Worm (Caenorhabditis elegans) whole organism, L4 larva: ENCODE data around the gene K11H3.2.

Source experiments
- F26F4.8 ChIP-seq: fragments of 200-800 bp; sonication (Bioruptor generic); conservative IDR thresholded peaks from 2 replicates; pipeline ENCODE4 v1.3.6; 2022; ENCODE audit warnings: missing genetic modification characterization, missing compliant biosample characterization
- F49E8.2 ChIP-seq: sonication (generic microtip); optimal IDR thresholded peaks from 2 replicates; lab custom pipeline; 2016; ENCODE audit warnings: missing compliant biosample characterization, mild to moderate bottlenecking, missing genetic modification characterization, borderline replicate concordance
- R02D3.7 ChIP-seq: fragments of 150-350 bp; sonication (generic microtip); optimal IDR thresholded peaks from 3 replicates; lab custom pipeline; 2014; ENCODE audit warnings: missing biosample characterization, missing genetic modification characterization
- T26A8.4 ChIP-seq: fragments of 200-800 bp; sonication (Bioruptor generic); IDR thresholded peaks from 2 replicates; pipeline ENCODE4 v1.3.6; 2022; ENCODE audit warnings: missing genetic modification characterization, missing compliant biosample characterization
- ZK546.5 ChIP-seq, 2 experiments: sonication (generic microtip); optimal IDR thresholded peaks; 2 replicates each; lab custom pipeline; 2017; ENCODE audit warnings: missing biosample characterization in 2 of 2, missing genetic modification characterization in 2 of 2
- aha-1 ChIP-seq: fragments of 150-350 bp; peaks from one replicate; lab custom pipeline; 2014; ENCODE audit warnings: missing biosample characterization, missing genetic modification characterization
- aly-2 ChIP-seq: sonication (generic microtip); optimal IDR thresholded peaks from 2 replicates; lab custom pipeline; 2018; ENCODE audit warnings: missing biosample characterization, missing genetic modification characterization
- ama-1 ChIP-seq: fragments of 150-350 bp; optimal IDR thresholded peaks from 2 replicates; lab custom pipeline; 2014; ENCODE audit warnings: inconsistent platforms, mixed read lengths
- ceh-44 ChIP-seq: fragments of 200-800 bp; sonication (Bioruptor generic); IDR thresholded peaks from 2 replicates; pipeline ENCODE4 v1.3.6; 2022; ENCODE audit warnings: missing genetic modification reagents, missing genetic modification characterization, missing compliant biosample characterization
- ceh-82 ChIP-seq: sonication (generic microtip); optimal IDR thresholded peaks from 2 replicates; lab custom pipeline; 2017; ENCODE audit warnings: missing biosample characterization, missing genetic modification characterization
- cey-2 ChIP-seq: sonication (generic microtip); optimal IDR thresholded peaks from 3 replicates; lab custom pipeline; 2017; ENCODE audit warnings: missing genetic modification characterization, mild to moderate bottlenecking, missing compliant biosample characterization, antibody characterized with exemption, borderline replicate concordance; ENCODE audit not compliant: insufficient read depth
- daf-12 ChIP-seq: fragments of 150-350 bp; optimal IDR thresholded peaks from 2 replicates; lab custom pipeline; 2014; ENCODE audit warnings: missing biosample characterization, missing genetic modification reagents, missing genetic modification characterization
- daf-19 ChIP-seq: fragments of 200-800 bp; sonication (Bioruptor generic); conservative IDR thresholded peaks from 2 replicates; pipeline ENCODE4 v1.3.6; 2022; ENCODE audit warnings: missing genetic modification characterization, missing compliant biosample characterization
- daf-8 ChIP-seq: fragments of 200-800 bp; sonication (Bioruptor generic); IDR thresholded peaks from 2 replicates; pipeline ENCODE4 v1.3.6; 2022; ENCODE audit warnings: missing genetic modification characterization, missing compliant biosample characterization
- dmd-6 ChIP-seq: fragments of 200-800 bp; sonication (Bioruptor generic); IDR thresholded peaks from 2 replicates; pipeline ENCODE4 v1.3.6; 2022; ENCODE audit warnings: missing genetic modification reagents, missing genetic modification characterization, missing compliant biosample characterization
- dmd-9 ChIP-seq: fragments of 200-800 bp; sonication (Bioruptor generic); IDR thresholded peaks from 2 replicates; pipeline ENCODE4 v1.3.6; 2022; ENCODE audit warnings: missing genetic modification reagents, missing genetic modification characterization, missing compliant biosample characterization
- duxl-1 ChIP-seq: sonication (generic microtip); optimal IDR thresholded peaks from 2 replicates; lab custom pipeline; 2016; ENCODE audit warnings: mild to moderate bottlenecking, missing genetic modification characterization, moderate library complexity, missing compliant biosample characterization; ENCODE audit not compliant: poor library complexity
- egl-27 ChIP-seq: sonication (generic microtip); optimal IDR thresholded peaks from 3 replicates; lab custom pipeline; 2017; ENCODE audit warnings: missing biosample characterization, missing genetic modification reagents, missing genetic modification characterization
- hlh-11 ChIP-seq: fragments of 200-800 bp; sonication (Bioruptor generic); optimal IDR thresholded peaks from 2 replicates; lab custom pipeline; 2018; ENCODE audit warnings: mild to moderate bottlenecking, missing genetic modification characterization, missing compliant biosample characterization
- hlh-30 ChIP-seq: sonication (generic microtip); optimal IDR thresholded peaks from 2 replicates; lab custom pipeline; 2017; ENCODE audit warnings: antibody characterized with exemption, mild to moderate bottlenecking, missing genetic modification characterization, missing compliant biosample characterization; ENCODE audit not compliant: insufficient read depth
- hmg-1.1 ChIP-seq: fragments of 200-800 bp; sonication (Bioruptor generic); IDR thresholded peaks from 2 replicates; pipeline ENCODE4 v1.3.6; 2022; ENCODE audit warnings: missing genetic modification reagents, missing genetic modification characterization, missing compliant biosample characterization
- lim-7 ChIP-seq: fragments of 200-800 bp; sonication (Bioruptor generic); IDR thresholded peaks from 2 replicates; pipeline ENCODE4 v1.3.6; 2022; ENCODE audit warnings: missing genetic modification characterization, missing compliant biosample characterization
- lin-38 ChIP-seq: fragments of 200-800 bp; sonication (Bioruptor generic); IDR thresholded peaks from 2 replicates; pipeline ENCODE4 v1.3.6; 2022; ENCODE audit warnings: missing genetic modification reagents, missing genetic modification characterization, missing compliant biosample characterization
- lsy-2 ChIP-seq, 2 experiments: fragments of 150-350 bp in 1 of 2; sonication (generic microtip) in 1 of 2; optimal IDR thresholded peaks; 2 replicates each; lab custom pipeline; 2014 to 2017; ENCODE audit warnings: missing biosample characterization in 2 of 2, missing genetic modification characterization in 2 of 2
- mes-2 ChIP-seq: sonication (generic microtip); optimal IDR thresholded peaks from 2 replicates; lab custom pipeline; 2016; ENCODE audit warnings: missing genotype, mild to moderate bottlenecking, missing genetic modification characterization, missing compliant biosample characterization; ENCODE audit not compliant: poor library complexity, severe bottlenecking
- mxl-2 ChIP-seq: fragments of 200-800 bp; sonication (Bioruptor generic); conservative IDR thresholded peaks from 2 replicates; pipeline ENCODE4 v1.3.6; 2022; ENCODE audit warnings: missing genetic modification reagents, missing genetic modification characterization, missing compliant biosample characterization
- nhr-10 ChIP-seq: fragments of 150-350 bp; optimal IDR thresholded peaks from 2 replicates; lab custom pipeline; 2014; ENCODE audit warnings: missing biosample characterization, missing genetic modification characterization
- nhr-102 ChIP-seq: sonication (generic microtip); optimal IDR thresholded peaks from 2 replicates; lab custom pipeline; 2016; ENCODE audit warnings: mild to moderate bottlenecking, missing genetic modification characterization, moderate library complexity, missing compliant biosample characterization
- nhr-237 ChIP-seq: sonication (generic microtip); optimal IDR thresholded peaks from 2 replicates; lab custom pipeline; 2017; ENCODE audit warnings: missing biosample characterization, missing genetic modification characterization
- nhr-25 ChIP-seq: sonication (generic microtip); optimal IDR thresholded peaks from 2 replicates; lab custom pipeline; 2017; ENCODE audit warnings: missing genetic modification characterization, mild to moderate bottlenecking, missing compliant biosample characterization, antibody characterized with exemption, moderate library complexity, borderline replicate concordance; ENCODE audit not compliant: insufficient read depth
- nhr-48 ChIP-seq: sonication (generic microtip); optimal IDR thresholded peaks from 2 replicates; lab custom pipeline; 2016; ENCODE audit warnings: mild to moderate bottlenecking, missing genetic modification characterization, missing compliant biosample characterization
- nhr-76 ChIP-seq: fragments of 150-350 bp; optimal IDR thresholded peaks from 2 replicates; lab custom pipeline; 2014; ENCODE audit warnings: missing biosample characterization, missing genetic modification characterization
- nhr-77 ChIP-seq: fragments of 150-350 bp; optimal IDR thresholded peaks from 2 replicates; lab custom pipeline; 2014; ENCODE audit warnings: missing biosample characterization, missing genetic modification characterization
- pha-4 ChIP-seq, 2 experiments: fragments of 150-350 bp in 1 of 2; fragments of 200-800 bp in 1 of 2; sonication (Bioruptor generic) in 1 of 2; IDR thresholded peaks in 1 of 2; optimal IDR thresholded peaks in 1 of 2; 2 replicates each; pipeline versions ENCODE4 v1.3.6 to Lab custom; 2014 to 2022; ENCODE audit warnings: missing genetic modification characterization in 2 of 2, missing genetic modification reagents in 2 of 2, missing biosample characterization in 1 of 2, missing compliant biosample characterization in 1 of 2
- rbr-2 ChIP-seq: sonication (generic microtip); optimal IDR thresholded peaks from 2 replicates; lab custom pipeline; 2016; ENCODE audit warnings: missing genotype, missing genetic modification characterization, missing compliant biosample characterization
- tag-97 ChIP-seq: fragments of 200-800 bp; sonication (Bioruptor generic); IDR thresholded peaks from 2 replicates; pipeline ENCODE4 v1.3.6; 2022; ENCODE audit warnings: missing genetic modification characterization, missing compliant biosample characterization
- tra-1 ChIP-seq: fragments of 200-800 bp; sonication (Bioruptor generic); IDR thresholded peaks from 2 replicates; pipeline ENCODE4 v1.3.6; 2022; ENCODE audit warnings: missing genetic modification reagents, missing genetic modification characterization, missing compliant biosample characterization
- unc-62 ChIP-seq, 3 experiments: fragments of 150-350 bp in 1 of 3; sonication (generic microtip); optimal IDR thresholded peaks in 2 of 3; peaks in 1 of 3; 1 replicate in 1 of 3; 2 replicates in 2 of 3; lab custom pipeline; 2014 to 2017; ENCODE audit warnings: missing biosample characterization in 3 of 3, missing genetic modification characterization in 3 of 3, missing genetic modification reagents in 3 of 3, missing genotype in 1 of 3
- zfp-2 ChIP-seq: sonication (generic microtip); optimal IDR thresholded peaks from 2 replicates; lab custom pipeline; 2016; ENCODE audit warnings: mild to moderate bottlenecking, missing genetic modification characterization, missing compliant biosample characterization
- zip-11 ChIP-seq: fragments of 200-800 bp; sonication (Bioruptor generic); IDR thresholded peaks from 2 replicates; pipeline ENCODE4 v1.3.6; 2022; ENCODE audit warnings: missing genetic modification characterization, missing compliant biosample characterization
- zip-2 ChIP-seq: fragments of 150-350 bp; optimal IDR thresholded peaks from 2 replicates; lab custom pipeline; 2014; ENCODE audit warnings: missing biosample characterization, missing genetic modification characterization
- ztf-11 ChIP-seq: fragments of 150-350 bp; optimal IDR thresholded peaks from 2 replicates; lab custom pipeline; 2014; ENCODE audit warnings: missing biosample characterization, missing genetic modification characterization
- ztf-7 ChIP-seq: fragments of 150-350 bp; optimal IDR thresholded peaks from 2 replicates; lab custom pipeline; 2014; ENCODE audit warnings: missing biosample characterization, missing genetic modification characterization

The K11H3.2 gene

DNA sequence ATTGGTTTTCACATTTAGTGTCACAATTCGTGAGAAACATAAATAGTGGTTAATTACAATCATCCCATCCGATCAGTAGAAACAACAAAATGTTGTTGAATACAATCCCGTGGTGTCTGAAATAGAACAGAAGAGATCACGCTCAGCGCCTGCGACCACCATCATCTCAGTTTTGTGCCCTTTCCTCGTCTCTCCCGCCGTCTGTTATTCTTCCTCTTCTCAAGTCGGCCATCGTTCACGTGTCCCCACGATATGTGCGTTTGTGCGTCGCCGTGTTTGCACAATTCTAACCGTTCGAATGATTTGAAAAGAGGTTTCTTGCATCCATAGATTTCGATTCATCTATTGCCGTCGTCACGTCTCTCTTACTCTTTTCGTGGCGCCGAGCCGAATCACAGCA, 27.4 kb upstream of the K11H3.2 start, which contains the start of gene panl-3 (continued):
- TF ChIP-seq T26A8.4 (GFP tag; lab: Robert Waterston, UW) (0 out of 2 replicates have a peak, but pooled peaks have one; percentile 52), nhr-25 (tag; lab: Kevin White, UChicago) (no peak), rbr-2 (peak; percentile 59), ZK546.5 (tag; optimal IDR thresholded peaks at IDR 0.05; lab: Kevin White, UChicago) (no peak), ceh-82 (no peak), F26F4.8 (GFP tag; lab: Robert Waterston, UW) (no peak), duxl-1 (tag; lab: Kevin White, UChicago) (no peak)

DNA sequence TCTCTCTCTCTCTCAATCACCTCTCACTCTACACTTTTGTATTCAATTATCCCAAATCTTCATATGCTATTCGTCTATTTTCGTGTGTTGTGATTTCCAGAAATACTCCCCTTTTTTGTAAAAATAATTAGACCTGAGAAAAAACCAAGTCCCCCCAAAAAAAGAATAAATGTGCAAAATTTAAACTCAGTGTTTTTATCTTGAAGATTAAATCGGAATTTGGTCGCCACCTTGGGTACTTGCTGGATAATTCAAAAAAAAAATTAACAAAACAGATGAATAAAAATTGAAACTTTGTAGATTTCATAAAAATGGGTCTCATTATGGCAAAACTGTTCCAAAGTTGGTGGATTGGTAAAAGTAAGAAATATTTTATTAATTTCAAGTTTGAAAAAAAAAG, 23.3 kb upstream of the K11H3.2 start, which contains the start of gene arl-5:
Gene arl-5 (plus strand): TSS at position 301 of the 400 bp plus-strand sequence.
- TF ChIP-seq nhr-10 (tag; lab: Kevin White, UChicago) (no peak), nhr-76 (tag; lab: Kevin White, UChicago) (no peak), nhr-25 (tag; lab: Kevin White, UChicago) (no peak), nhr-237 (tag; lab: Kevin White, UChicago) (no peak), mxl-2 (GFP tag; lab: Robert Waterston, UW) (no peak)

DNA sequence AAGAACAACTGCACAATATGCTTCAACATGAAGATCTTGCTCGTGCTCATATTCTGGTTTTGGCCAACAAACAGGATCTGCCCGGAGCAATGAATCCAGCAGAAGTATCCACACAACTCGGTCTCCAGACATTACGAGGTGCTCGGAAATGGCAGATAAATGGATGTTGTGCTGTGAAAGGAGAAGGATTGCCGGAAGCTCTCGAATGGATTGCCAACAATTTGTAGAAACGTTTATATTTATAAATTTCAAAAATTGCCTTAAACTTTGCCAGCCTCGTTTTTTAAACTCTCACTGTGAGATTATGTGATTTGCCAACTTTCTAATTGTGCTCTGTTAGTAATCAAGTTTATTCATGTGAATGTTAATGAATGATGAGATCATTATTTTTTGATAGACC, 22.4 kb upstream of the K11H3.2 start:
- TF ChIP-seq nhr-77 (no peak), unc-62 (GFP tag; optimal IDR thresholded peaks at IDR 0.05 in 1 of 2; lab: Kevin White, UChicago) (peak in 1 of 2 experiments; percentile 97), unc-62 (tag; optimal IDR thresholded peaks at IDR 0.05; lab: Kevin White, UChicago) (no peak)

DNA sequence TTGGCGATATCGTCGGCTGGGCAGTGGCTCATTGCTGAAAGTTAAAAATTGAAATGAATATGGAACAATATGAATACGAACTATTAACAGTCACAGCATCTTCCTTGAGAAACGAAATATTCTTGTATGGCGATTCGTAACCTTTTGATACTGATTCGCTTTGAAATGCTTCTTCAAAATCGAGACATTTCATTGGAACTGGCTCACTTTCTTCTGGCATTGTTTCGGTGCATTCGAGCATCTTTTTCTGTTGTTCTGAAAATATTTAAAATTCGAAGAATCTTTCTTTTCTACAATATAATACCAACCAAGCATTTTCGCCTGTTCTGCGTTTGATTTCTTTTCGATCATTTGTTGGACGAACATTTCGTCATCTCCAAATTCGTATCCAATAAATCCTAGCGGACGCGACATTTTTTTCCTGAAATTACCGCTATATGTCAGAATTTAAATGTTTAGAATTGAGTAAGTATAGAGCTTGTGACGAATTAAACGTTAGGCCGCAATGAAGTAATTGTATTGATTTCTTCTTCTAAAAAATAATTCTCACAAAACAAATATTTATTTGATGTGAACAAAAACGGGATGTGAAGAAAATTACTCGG, 21.8 kb upstream of the K11H3.2 start, which contains the start of gene lin-52:
Gene lin-52 (minus strand): TSS at position 421 of the 605 bp plus-strand sequence.
- no peak for TF ChIP-seq ceh-44 (GFP tag; lab: Robert Waterston, UW)
- TF ChIP-seq aha-1: peak; percentile 91
- no peak; the same call in 1 of the 2 replicates for TF ChIP-seq pha-4 (GFP tag; IDR thresholded peaks at IDR 0.05; lab: Robert Waterston, UW)
- TF ChIP-seq pha-4 (tag; optimal IDR thresholded peaks at IDR 0.05; lab: Kevin White, UChicago): no peak
- TF ChIP-seq nhr-102: peak; percentile 50
- TF ChIP-seq dmd-9: no peak
- TF ChIP-seq aly-2 (tag; lab: Kevin White, UChicago): no peak
- no peak for TF ChIP-seq dmd-6 (GFP tag; lab: Robert Waterston, UW)
- peak; percentile 21 for TF ChIP-seq mes-2 (tag; lab: Kevin White, UChicago)
- TF ChIP-seq T26A8.4 (GFP tag; lab: Robert Waterston, UW): peak; percentile 23; the same call in 1 of the 2 replicates
- no peak for TF ChIP-seq zip-2 (tag; lab: Kevin White, UChicago)
- no peak for TF ChIP-seq lim-7
- TF ChIP-seq cey-2 (tag; lab: Kevin White, UChicago): no peak
- TF ChIP-seq R02D3.7 (tag; lab: Kevin White, UChicago): no peak
- TF ChIP-seq tra-1 (GFP tag; lab: Robert Waterston, UW): no peak
- peak; percentile 70 for TF ChIP-seq ama-1 (lab: Kevin White, UChicago)
- peak; percentile 22; the same call in 1 of the 2 replicates for TF ChIP-seq lin-38 (GFP tag; lab: Robert Waterston, UW)
- no peak for TF ChIP-seq zip-11 (GFP tag; lab: Robert Waterston, UW)
- TF ChIP-seq daf-12 (tag; lab: Kevin White, UChicago): no peak
- TF ChIP-seq mxl-2 (GFP tag; lab: Robert Waterston, UW): 0 out of 2 replicates have a peak, but pooled peaks have one; percentile 6
- TF ChIP-seq nhr-76 (tag; lab: Kevin White, UChicago): no peak
- no peak for TF ChIP-seq zfp-2 (tag; lab: Kevin White, UChicago)
- no peak for TF ChIP-seq egl-27 (tag; lab: Kevin White, UChicago)
- no peak for TF ChIP-seq ztf-7 (tag; lab: Kevin White, UChicago)
- peak in 1 of 2 experiments; percentile 12 for TF ChIP-seq lsy-2 (tag; optimal IDR thresholded peaks at IDR 0.05; lab: Kevin White, UChicago)
- TF ChIP-seq nhr-48 (tag; lab: Kevin White, UChicago): no peak
- TF ChIP-seq tag-97 (GFP tag; lab: Robert Waterston, UW): no peak
- TF ChIP-seq F49E8.2 (tag; lab: Kevin White, UChicago): no peak
- peak; percentile 1 for TF ChIP-seq hlh-30
- TF ChIP-seq hlh-11 (tag; lab: Kevin White, UChicago): no peak
- no peak for TF ChIP-seq ztf-11 (tag; lab: Kevin White, UChicago)
- no peak for TF ChIP-seq hmg-1.1
- no peak for TF ChIP-seq daf-8 (GFP tag; lab: Robert Waterston, UW)
- TF ChIP-seq daf-19 (GFP tag; lab: Robert Waterston, UW): peak; percentile 76; the same call in 1 of the 2 replicates
